Fruit fly (Drosophila melanogaster): ENCODE results near the gene Dys.

Dys gene

dm6 chr3R:19510338-19511130, 49.6 kb downstream of the Dys start:
- TF ChIP-seq CG12605 (GFP tag; IDR thresholded peaks at IDR 0.05) (no peak), CG8301 (tag; optimal IDR thresholded peaks at IDR 0.05) (no peak), CG34367 (tag; optimal IDR thresholded peaks at IDR 0.05) (no peak), gl (tag; optimal IDR thresholded peaks at IDR 0.05) (no peak), CG9948 (tag; optimal IDR thresholded peaks at IDR 0.05) (no peak), CG13204 (GFP tag; optimal IDR thresholded peaks at IDR 0.05) (no peak), Ets98B (GFP tag; IDR thresholded peaks at IDR 0.05) (no peak), CG32121 (GFP tag; IDR thresholded peaks at IDR 0.05) (no peak), EcR (GFP tag; optimal IDR thresholded peaks at IDR 0.05) (no peak), fd96Ca (GFP tag; IDR thresholded peaks at IDR 0.05) (no peak), Pif1A (GFP tag; optimal IDR thresholded peaks at IDR 0.05) (no peak), CG10348 (GFP tag; IDR thresholded peaks at IDR 0.05) (no peak), rn (GFP tag; IDR thresholded peaks at IDR 0.05) (no peak)

dm6 chr3R:19524486-19524885, 63.6 kb downstream of the Dys start:
- TF ChIP-seq CG8301 (tag; optimal IDR thresholded peaks at IDR 0.05), result no peak
- no peak for TF ChIP-seq EcR (GFP tag; optimal IDR thresholded peaks at IDR 0.05)
- no peak for TF ChIP-seq CG17806 (tag; optimal IDR thresholded peaks at IDR 0.05)
- no peak for TF ChIP-seq CG34367 (tag; optimal IDR thresholded peaks at IDR 0.05)
- no peak for TF ChIP-seq Snoo (tag; optimal IDR thresholded peaks at IDR 0.05)
- TF ChIP-seq CG15710 (tag; optimal IDR thresholded peaks at IDR 0.05), result no peak
- no peak for TF ChIP-seq Pif1A (GFP tag; optimal IDR thresholded peaks at IDR 0.05)
- no peak for TF ChIP-seq gl (tag; optimal IDR thresholded peaks at IDR 0.05)
- no peak for TF ChIP-seq Ets98B (GFP tag; IDR thresholded peaks at IDR 0.05)
- no peak for TF ChIP-seq CG13204 (GFP tag; optimal IDR thresholded peaks at IDR 0.05)
- no peak for TF ChIP-seq fd96Ca (GFP tag; IDR thresholded peaks at IDR 0.05)
- no peak for TF ChIP-seq Pif1B (GFP tag; optimal IDR thresholded peaks at IDR 0.05)
- TF ChIP-seq CG9948 (tag; optimal IDR thresholded peaks at IDR 0.05), result no peak
- TF ChIP-seq CG32121 (GFP tag; IDR thresholded peaks at IDR 0.05), result no peak
- no peak for TF ChIP-seq CG10348 (GFP tag; IDR thresholded peaks at IDR 0.05)
- TF ChIP-seq D1 (tag; optimal IDR thresholded peaks at IDR 0.05), result no peak
- TF ChIP-seq CG12605 (GFP tag; IDR thresholded peaks at IDR 0.05), result no peak
- no peak for TF ChIP-seq rn (GFP tag; IDR thresholded peaks at IDR 0.05)
- TF ChIP-seq CG4496 (GFP tag; IDR thresholded peaks at IDR 0.05), result no peak
- no peak for TF ChIP-seq CG8159 (tag; optimal IDR thresholded peaks at IDR 0.05)

dm6 chr3R:19568736-19569135, 107.9 kb downstream of the Dys start:
- no peak for TF ChIP-seq CG32121 (GFP tag; IDR thresholded peaks at IDR 0.05)
- no peak for TF ChIP-seq CG34367 (tag; optimal IDR thresholded peaks at IDR 0.05)
- no peak for TF ChIP-seq CG9948 (tag; optimal IDR thresholded peaks at IDR 0.05)
- no peak for TF ChIP-seq Snoo (tag; optimal IDR thresholded peaks at IDR 0.05)
- TF ChIP-seq fd96Ca (GFP tag; IDR thresholded peaks at IDR 0.05), result no peak
- TF ChIP-seq CG15710 (tag; optimal IDR thresholded peaks at IDR 0.05), result no peak
- TF ChIP-seq CG10348 (GFP tag; IDR thresholded peaks at IDR 0.05), result no peak
- no peak for TF ChIP-seq CG12605 (GFP tag; IDR thresholded peaks at IDR 0.05)
- TF ChIP-seq CG8159 (tag; optimal IDR thresholded peaks at IDR 0.05), result no peak
- TF ChIP-seq EcR (GFP tag; optimal IDR thresholded peaks at IDR 0.05), result no peak
- no peak for TF ChIP-seq D1 (tag; optimal IDR thresholded peaks at IDR 0.05)
- TF ChIP-seq Pif1A (GFP tag; optimal IDR thresholded peaks at IDR 0.05), result no peak
- no peak for TF ChIP-seq rn (GFP tag; IDR thresholded peaks at IDR 0.05)
- no peak for TF ChIP-seq Ets98B (GFP tag; IDR thresholded peaks at IDR 0.05)
- TF ChIP-seq gl (tag; optimal IDR thresholded peaks at IDR 0.05), result no peak
- TF ChIP-seq CG13204 (GFP tag; optimal IDR thresholded peaks at IDR 0.05), result no peak
- TF ChIP-seq CG14655 (GFP tag; optimal IDR thresholded peaks at IDR 0.05), result no peak
- TF ChIP-seq CG4496 (GFP tag; IDR thresholded peaks at IDR 0.05), result no peak

dm6 chr3R:19569139-19569538, 108.3 kb downstream of the Dys start:
- TF ChIP-seq CG8159 (tag; optimal IDR thresholded peaks at IDR 0.05), result no peak
- no peak for TF ChIP-seq CG12605 (GFP tag; IDR thresholded peaks at IDR 0.05)
- TF ChIP-seq CG9948 (tag; optimal IDR thresholded peaks at IDR 0.05), result no peak
- TF ChIP-seq Pif1A (GFP tag; optimal IDR thresholded peaks at IDR 0.05), result no peak
- no peak for TF ChIP-seq CG8301 (tag; optimal IDR thresholded peaks at IDR 0.05)
- TF ChIP-seq Snoo (tag; optimal IDR thresholded peaks at IDR 0.05), result no peak
- TF ChIP-seq Ets98B (GFP tag; IDR thresholded peaks at IDR 0.05), result 0 out of 2 replicates have a peak, but pooled peaks have one; percentile 50
- no peak for TF ChIP-seq CG32121 (GFP tag; IDR thresholded peaks at IDR 0.05)
- TF ChIP-seq CG4496 (GFP tag; IDR thresholded peaks at IDR 0.05), result 0 out of 3 replicates have a peak, but pooled peaks have one; percentile 50
- TF ChIP-seq gl (tag; optimal IDR thresholded peaks at IDR 0.05), result no peak
- TF ChIP-seq EcR (GFP tag; optimal IDR thresholded peaks at IDR 0.05), result no peak
- no peak for TF ChIP-seq CG15710 (tag; optimal IDR thresholded peaks at IDR 0.05)
- TF ChIP-seq CG17806 (tag; optimal IDR thresholded peaks at IDR 0.05), result no peak
- no peak for TF ChIP-seq CG14655 (GFP tag; optimal IDR thresholded peaks at IDR 0.05)
- peak; percentile 60 for TF ChIP-seq D1 (tag; optimal IDR thresholded peaks at IDR 0.05)
- TF ChIP-seq rn (GFP tag; IDR thresholded peaks at IDR 0.05), result no peak
- TF ChIP-seq CG13204 (GFP tag; optimal IDR thresholded peaks at IDR 0.05), result no peak
- TF ChIP-seq fd96Ca (GFP tag; IDR thresholded peaks at IDR 0.05), result no peak; the same call in 2 of the 3 replicates

- TF ChIP-seq rn (GFP tag; IDR thresholded peaks at IDR 0.05), result no peak
- no peak for TF ChIP-seq D1 (tag; optimal IDR thresholded peaks at IDR 0.05)
- no peak for TF ChIP-seq CG10348 (GFP tag; IDR thresholded peaks at IDR 0.05)
- no peak for TF ChIP-seq CG34367 (tag; optimal IDR thresholded peaks at IDR 0.05)
- TF ChIP-seq CG13204 (GFP tag; optimal IDR thresholded peaks at IDR 0.05), result no peak
- no peak for TF ChIP-seq Pif1A (GFP tag; optimal IDR thresholded peaks at IDR 0.05)
- TF ChIP-seq CG15710 (tag; optimal IDR thresholded peaks at IDR 0.05), result no peak
- no peak for TF ChIP-seq CG8159 (tag; optimal IDR thresholded peaks at IDR 0.05)
- no peak for TF ChIP-seq CG17806 (tag; optimal IDR thresholded peaks at IDR 0.05)
- no peak for TF ChIP-seq EcR (GFP tag; optimal IDR thresholded peaks at IDR 0.05)
Measured at dm6 chr3R:19569654-19570053, 108.8 kb downstream of the Dys start.

Data from whole organism, pupa.